Worm (Caenorhabditis elegans): ENCODE data around the gene clec-224.

Gene clec-224

DNA sequence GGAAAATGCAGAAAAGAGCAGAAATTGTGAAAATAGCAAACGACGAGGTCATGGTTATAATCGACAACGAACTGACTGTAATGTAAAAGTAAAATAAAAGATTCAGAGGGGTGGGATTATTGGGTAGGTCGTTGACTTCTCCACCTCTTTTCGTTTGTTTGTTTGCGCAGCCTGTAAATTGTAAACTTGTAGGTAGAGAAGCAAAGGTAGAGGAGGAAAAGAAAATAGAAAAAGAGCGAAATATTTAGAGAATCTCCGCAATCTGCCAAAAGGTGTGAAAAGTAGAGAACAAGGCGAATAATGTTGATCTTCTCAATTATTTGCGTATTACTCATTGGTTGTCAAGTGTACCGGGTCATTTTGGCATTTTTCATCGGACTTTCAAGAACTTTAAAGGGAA is 8.1 kb upstream of the clec-224 start, which contains the start of gene ZK863.8:
ZK863.8 (minus strand) TSS at position 173 of the 400 bp plus-strand sequence.
- TF ChIP-seq pha-4 (tag; optimal IDR thresholded peaks at IDR 0.05) (no peak), unc-39 (tag; optimal IDR thresholded peaks at IDR 0.05) (no peak), ces-1 (GFP tag; optimal IDR thresholded peaks at IDR 0.05) (no peak)

DNA sequence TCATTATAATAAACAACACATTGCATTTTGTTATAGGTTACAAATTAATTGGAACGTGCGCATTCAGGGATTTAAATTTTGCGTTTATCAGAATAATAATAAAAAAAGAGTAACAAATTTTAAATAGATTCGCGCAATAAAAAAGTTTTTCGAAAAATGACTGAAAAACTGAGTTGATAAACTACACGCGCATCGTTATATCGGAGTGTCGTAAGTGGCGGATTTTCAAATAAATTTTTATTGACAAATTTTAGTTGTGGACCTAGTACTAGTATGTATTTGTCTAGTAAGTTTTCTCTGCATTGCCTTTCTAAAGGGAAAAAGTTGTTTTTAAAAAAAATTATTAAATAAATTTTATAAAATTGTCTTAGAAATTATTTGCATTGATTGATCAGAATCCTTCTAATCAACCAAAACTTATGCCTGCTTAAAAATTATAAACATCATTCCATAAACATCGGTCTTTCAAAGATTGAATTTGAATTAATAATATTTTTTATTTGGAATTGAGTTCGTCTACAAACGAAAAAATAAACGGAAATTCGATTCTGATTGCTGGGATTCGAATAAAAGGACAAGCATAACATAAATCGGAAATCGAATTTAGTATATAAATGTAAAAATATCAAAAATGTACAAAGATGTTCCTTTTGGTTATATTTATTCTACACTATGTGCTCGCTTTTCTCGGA is 5.2 kb upstream of the clec-224 start, which contains the start of gene srd-4:
srd-4 (plus strand) TSS at position 642 of the 692 bp plus-strand sequence.
- TF ChIP-seq pha-4 (tag; optimal IDR thresholded peaks at IDR 0.05) (peak; percentile 15), M03D4.4 (tag; optimal IDR thresholded peaks at IDR 0.05) (no peak), mab-5 (tag; optimal IDR thresholded peaks at IDR 0.05) (no peak), snpc-4 (tag; optimal IDR thresholded peaks at IDR 0.05) (no peak), lsy-2 (tag; optimal IDR thresholded peaks at IDR 0.05) (peak; percentile 39), zip-8 (tag; optimal IDR thresholded peaks at IDR 0.05) (no peak), ham-2 (GFP tag; optimal IDR thresholded peaks at IDR 0.05) (no peak), bed-3 (GFP tag; optimal IDR thresholded peaks at IDR 0.05) (no peak)

DNA sequence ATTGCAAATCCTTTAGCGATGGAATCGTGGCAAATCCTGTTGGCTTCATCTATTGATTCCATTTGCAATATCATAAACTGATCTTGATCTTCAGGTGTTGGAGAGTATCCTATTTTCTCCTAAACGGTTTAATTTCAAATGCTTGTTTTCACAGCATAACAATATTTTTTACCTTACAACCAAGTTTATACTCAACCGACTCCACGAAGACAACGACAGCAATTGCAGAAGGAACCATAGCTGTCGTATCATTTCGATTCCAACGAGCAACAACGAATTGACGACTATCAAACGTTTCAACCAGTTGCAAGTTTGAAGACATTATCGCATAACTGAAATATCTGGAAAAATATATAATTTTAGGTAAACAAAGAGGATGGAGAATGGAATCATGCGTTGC is 4.6 kb upstream of the clec-224 start, which contains the start of gene usip-1:
usip-1 (minus strand) TSS at position 341 of the 400 bp plus-strand sequence.
- TF ChIP-seq mab-5 (tag; optimal IDR thresholded peaks at IDR 0.05) (no peak), pha-4 (tag; optimal IDR thresholded peaks at IDR 0.05) (no peak), mls-2 (tag; optimal IDR thresholded peaks at IDR 0.05) (no peak), M03D4.4 (tag; optimal IDR thresholded peaks at IDR 0.05) (no peak), elt-3 (tag; optimal IDR thresholded peaks at IDR 0.05) (no peak), cnd-1 (tag; optimal IDR thresholded peaks at IDR 0.05) (no peak), elt-1 (tag; optimal IDR thresholded peaks at IDR 0.05; ENCODE audit: borderline replicate concordance, insufficient read depth) (no peak), nhr-28 (tag; optimal IDR thresholded peaks at IDR 0.05) (no peak), nhr-2 (tag; optimal IDR thresholded peaks at IDR 0.05) (no peak), sptf-1 (tag; optimal IDR thresholded peaks at IDR 0.05) (no peak), ceh-43 (GFP tag; optimal IDR thresholded peaks at IDR 0.05) (no peak), lsy-2 (tag; optimal IDR thresholded peaks at IDR 0.05) (no peak), blmp-1 (tag; optimal IDR thresholded peaks at IDR 0.05) (no peak), snpc-4 (tag; optimal IDR thresholded peaks at IDR 0.05) (no peak), nhr-76 (tag; optimal IDR thresholded peaks at IDR 0.05) (no peak), tbx-8 (GFP tag; optimal IDR thresholded peaks at IDR 0.05) (no peak), ham-2 (GFP tag; optimal IDR thresholded peaks at IDR 0.05) (no peak), ceh-83 (GFP tag; optimal IDR thresholded peaks at IDR 0.05) (no peak), hlh-1 (tag; optimal IDR thresholded peaks at IDR 0.05) (no peak), lin-13 (tag; optimal IDR thresholded peaks at IDR 0.05) (no peak)

DNA sequence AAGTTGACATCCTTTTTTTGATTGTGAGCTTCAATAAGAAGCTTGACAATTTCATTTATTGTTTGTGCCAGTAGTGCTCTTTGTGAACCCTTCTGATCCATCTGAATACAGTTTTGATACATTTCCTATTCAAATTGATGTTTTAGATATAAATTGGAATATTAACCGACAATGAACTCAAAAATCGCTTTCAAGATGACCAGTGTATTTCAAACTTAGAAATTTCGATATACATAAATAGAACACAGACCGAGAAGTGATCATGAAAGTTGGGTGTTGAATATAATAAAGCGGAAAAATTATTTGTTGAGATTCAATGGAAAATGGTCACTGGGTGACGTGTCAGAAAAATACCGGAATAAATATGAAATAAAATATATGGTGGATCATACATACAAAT is 2.1 kb upstream of the clec-224 start, which contains the start of gene elpc-3:
elpc-3 (minus strand) TSS at position 101 of the 400 bp plus-strand sequence.
- TF ChIP-seq lin-13 (tag; optimal IDR thresholded peaks at IDR 0.05) = no peak
- TF ChIP-seq lin-32 (GFP tag; optimal IDR thresholded peaks at IDR 0.05) = no peak
- TF ChIP-seq bed-3 (GFP tag; optimal IDR thresholded peaks at IDR 0.05) = no peak
- TF ChIP-seq unc-39 (tag; optimal IDR thresholded peaks at IDR 0.05) = no peak
- no peak for TF ChIP-seq M03D4.4 (tag; optimal IDR thresholded peaks at IDR 0.05)
- no peak for TF ChIP-seq mep-1 (tag; optimal IDR thresholded peaks at IDR 0.05)
- no peak for TF ChIP-seq elt-3 (tag; optimal IDR thresholded peaks at IDR 0.05)
- no peak for TF ChIP-seq ceh-83 (GFP tag; optimal IDR thresholded peaks at IDR 0.05)
- TF ChIP-seq nhr-28 (tag; optimal IDR thresholded peaks at IDR 0.05) = no peak
- TF ChIP-seq nhr-2 (tag; optimal IDR thresholded peaks at IDR 0.05) = no peak
- no peak for TF ChIP-seq unc-62 (GFP tag; optimal IDR thresholded peaks at IDR 0.05)
- TF ChIP-seq ceh-39 (tag; optimal IDR thresholded peaks at IDR 0.05) = no peak

DNA sequence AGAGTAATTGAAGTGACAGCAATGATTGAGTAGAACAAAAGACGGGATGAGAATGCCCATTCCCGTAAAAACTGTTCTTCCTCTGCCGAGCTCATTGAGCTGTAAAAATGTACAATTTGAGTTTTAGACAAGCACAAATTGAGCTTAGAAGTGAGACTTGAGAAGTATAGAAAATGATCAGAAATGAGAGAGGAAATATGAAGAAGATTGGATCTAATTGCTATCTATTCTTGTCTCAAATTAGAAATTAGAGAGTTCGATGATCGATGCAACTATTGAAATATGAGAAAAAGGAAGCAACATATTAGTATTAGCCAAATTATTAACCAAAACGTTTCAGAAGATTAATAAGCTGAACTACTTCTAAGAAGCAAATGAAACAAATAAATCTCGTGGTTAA is 9.1 kb downstream of the clec-224 start, which contains the start of gene ZK863.1:
ZK863.1 (minus strand) TSS at position 101 of the 400 bp plus-strand sequence.
- TF ChIP-seq snpc-4 (tag; optimal IDR thresholded peaks at IDR 0.05) (no peak), pha-4 (tag; optimal IDR thresholded peaks at IDR 0.05) (no peak), zip-8 (tag; optimal IDR thresholded peaks at IDR 0.05) (no peak), cnd-1 (tag; optimal IDR thresholded peaks at IDR 0.05) (no peak), ceh-39 (tag; optimal IDR thresholded peaks at IDR 0.05) (no peak), lin-13 (tag; optimal IDR thresholded peaks at IDR 0.05) (no peak), flh-1 (GFP tag; optimal IDR thresholded peaks at IDR 0.05) (no peak), lsy-2 (tag; optimal IDR thresholded peaks at IDR 0.05) (no peak), nhr-2 (tag; optimal IDR thresholded peaks at IDR 0.05) (no peak)
